Fruit fly (Drosophila melanogaster): ENCODE measurements around the gene Orct.

Gene Orct

DNA sequence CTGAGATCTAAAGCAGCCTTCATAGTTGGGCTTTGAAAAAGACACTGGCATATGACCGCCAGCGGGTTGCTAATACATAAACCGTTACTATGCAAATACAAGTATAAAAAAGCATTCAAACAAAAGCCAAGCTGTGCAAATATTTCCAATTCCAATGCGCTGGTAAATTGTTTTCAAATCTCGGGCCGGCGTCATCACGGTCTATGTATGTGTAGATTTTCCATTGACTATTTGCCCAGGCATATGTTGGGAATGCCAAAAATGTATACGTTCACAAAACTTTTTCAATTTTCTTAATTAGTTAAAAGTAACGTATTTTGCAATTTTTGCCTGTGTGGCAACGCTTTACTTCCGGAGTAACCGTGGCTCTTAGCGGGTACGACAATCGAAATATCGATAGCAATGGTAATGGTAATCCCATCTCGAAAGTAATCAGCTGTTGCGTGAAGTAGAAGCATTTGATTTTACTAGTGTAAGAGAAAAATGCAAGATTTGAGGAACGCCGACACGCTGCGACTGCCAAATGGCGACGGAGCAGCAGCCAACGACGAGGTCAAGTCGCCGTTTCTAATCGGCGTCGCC lies 13.8 kb downstream of the Orct start, which contains the start of the genes CG34290 and Uck (continued):
- TF ChIP-seq Atf-2 (GFP tag; optimal IDR thresholded peaks at IDR 0.05) (peak; percentile 65), HLH4C (GFP tag; IDR thresholded peaks at IDR 0.05; ENCODE audit: partially characterized antibody) (peak; percentile 70), CG32532 (GFP tag; IDR thresholded peaks at IDR 0.05) (peak; percentile 78), gro (GFP tag; optimal IDR thresholded peaks at IDR 0.05) (peak; percentile 90), Doc2 (GFP tag; IDR thresholded peaks at IDR 0.05) (no peak), caup (GFP tag; optimal IDR thresholded peaks at IDR 0.05; ENCODE audit: severe bottlenecking) (peak; percentile 95), HmgZ (tag; optimal IDR thresholded peaks at IDR 0.05) (peak; percentile 91), dimm (GFP tag; IDR thresholded peaks at IDR 0.05) (no peak), eve (GFP tag; optimal IDR thresholded peaks at IDR 0.05) (no peak), CG2712 (tag; optimal IDR thresholded peaks at IDR 0.05) (peak; percentile 72), Optix (GFP tag; IDR thresholded peaks at IDR 0.05) (peak; percentile 53; the same call in 1 of the 3 replicates), cwo (GFP tag; optimal IDR thresholded peaks at IDR 0.05) (peak; percentile 23), CG12942 (GFP tag; optimal IDR thresholded peaks at IDR 0.05) (peak; percentile 28), C15 (GFP tag; IDR thresholded peaks at IDR 0.05) (no peak), Max (GFP tag; optimal IDR thresholded peaks at IDR 0.05) (peak; percentile 69), jumu (GFP tag; optimal IDR thresholded peaks at IDR 0.05) (peak; percentile 13), sd (tag; optimal IDR thresholded peaks at IDR 0.05) (peak; percentile 42), bsh (GFP tag; optimal IDR thresholded peaks at IDR 0.05) (peak in 1 of 2 experiments; percentile 61), CG10274 (GFP tag; optimal IDR thresholded peaks at IDR 0.05) (peak; percentile 68), E2f1 (GFP tag; IDR thresholded peaks at IDR 0.05) (peak; percentile 54), CG4707 (GFP tag; optimal IDR thresholded peaks at IDR 0.05) (peak; percentile 78), Sry-β (GFP tag; optimal IDR thresholded peaks at IDR 0.05) (peak; percentile 28), seq (GFP tag; IDR thresholded peaks at IDR 0.05) (0 out of 2 replicates have a peak, but pooled peaks have one; percentile 23), CG3838 (GFP tag; optimal IDR thresholded peaks at IDR 0.05) (no peak), lab (GFP tag; optimal IDR thresholded peaks at IDR 0.05) (peak; percentile 93), CG2875 (GFP tag; optimal IDR thresholded peaks at IDR 0.05) (peak; percentile 57), CG2678 (tag; optimal IDR thresholded peaks at IDR 0.05) (peak; percentile 68), Lim3 (GFP tag; IDR thresholded peaks at IDR 0.05) (no peak), Mrtf (GFP tag; IDR thresholded peaks at IDR 0.05) (no peak), Fer1 (GFP tag; optimal IDR thresholded peaks at IDR 0.05) (peak; percentile 92), stc (GFP tag; IDR thresholded peaks at IDR 0.05) (peak; percentile 66; the same call in 1 of the 2 replicates), CG34224 (GFP tag; IDR thresholded peaks at IDR 0.05; ENCODE audit: partially characterized antibody) (peak; percentile 82), Kr (GFP tag; optimal IDR thresholded peaks at IDR 0.05) (no peak), vfl (GFP tag; optimal IDR thresholded peaks at IDR 0.05) (peak; percentile 16), CG8924 (tag; optimal IDR thresholded peaks at IDR 0.05) (peak; percentile 34), her (GFP tag; optimal IDR thresholded peaks at IDR 0.05) (peak; percentile 82), CG5953 (GFP tag; IDR thresholded peaks at IDR 0.05) (peak; percentile 48; the same call in 1 of the 2 replicates), CG10654 (GFP tag; optimal IDR thresholded peaks at IDR 0.05) (peak; percentile 54), dan (GFP tag; IDR thresholded peaks at IDR 0.05) (no peak), pan (optimal IDR thresholded peaks at IDR 0.05) (no peak), pan (GFP tag; optimal IDR thresholded peaks at IDR 0.05 in 1 of 2, IDR thresholded peaks at IDR 0.05 in 1 of 2) (peak in 1 of 2 experiments; percentile 56), CG4854 (GFP tag; optimal IDR thresholded peaks at IDR 0.05) (peak; percentile 46), pum (GFP tag; optimal IDR thresholded peaks at IDR 0.05) (peak; percentile 44), CG12219 (GFP tag; optimal IDR thresholded peaks at IDR 0.05) (peak; percentile 83), ham (GFP tag; IDR thresholded peaks at IDR 0.05) (no peak), Sin3A (optimal IDR thresholded peaks at IDR 0.05) (peak; percentile 62), Hsf (GFP tag; optimal IDR thresholded peaks at IDR 0.05) (peak; percentile 78), CG2889 (GFP tag; IDR thresholded peaks at IDR 0.05) (no peak), CG10543 (GFP tag; optimal IDR thresholded peaks at IDR 0.05) (peak; percentile 87), ttk (GFP tag; IDR thresholded peaks at IDR 0.05) (peak; percentile 44), NfI (GFP tag; optimal IDR thresholded peaks at IDR 0.05) (peak; percentile 92)
